Worm (Caenorhabditis elegans): Measurements from ENCODE around the gene srw-22.

The srw-22 gene

ce11 chrV:15310780-15311179 is 42.4 kb downstream of the srw-22 start, which contains the start of gene irld-62:
irld-62 (plus strand) TSS chrV:15311080.
- no peak for TF ChIP-seq nhr-237 (tag; optimal IDR thresholded peaks at IDR 0.05)

- TF ChIP-seq hlh-1 (tag; optimal IDR thresholded peaks at IDR 0.05) (no peak), ztf-11 (tag; optimal IDR thresholded peaks at IDR 0.05) (no peak), pha-4 (tag; optimal IDR thresholded peaks at IDR 0.05) (no peak), unc-120 (tag; optimal IDR thresholded peaks at IDR 0.05; ENCODE audit: poor library complexity, severe bottlenecking) (no peak), ceh-83 (GFP tag; optimal IDR thresholded peaks at IDR 0.05) (no peak), ceh-43 (GFP tag; optimal IDR thresholded peaks at IDR 0.05) (no peak), ces-1 (GFP tag; optimal IDR thresholded peaks at IDR 0.05) (no peak), drap-1 (GFP tag; optimal IDR thresholded peaks at IDR 0.05) (no peak), sem-2 (GFP tag; optimal IDR thresholded peaks at IDR 0.05) (no peak), M03D4.4 (tag; optimal IDR thresholded peaks at IDR 0.05) (no peak), blmp-1 (tag; optimal IDR thresholded peaks at IDR 0.05) (no peak), nhr-237 (tag; optimal IDR thresholded peaks at IDR 0.05) (no peak), lsy-2 (tag; optimal IDR thresholded peaks at IDR 0.05) (no peak)
Observed at ce11 chrV:15313529-15313928, 45.1 kb downstream of the srw-22 start.

ce11 chrV:15315827-15316527 is 47.6 kb downstream of the srw-22 start, which contains the start of the genes srt-22 and nhr-246:
srt-22 (minus strand) TSS chrV:15315927.
nhr-246 (plus strand) TSS chrV:15316477.
- TF ChIP-seq pha-4 (tag; optimal IDR thresholded peaks at IDR 0.05) (no peak), nhr-12 (tag; optimal IDR thresholded peaks at IDR 0.05) (no peak), elt-1 (tag; optimal IDR thresholded peaks at IDR 0.05; ENCODE audit: borderline replicate concordance, insufficient read depth) (no peak), mab-5 (tag; optimal IDR thresholded peaks at IDR 0.05) (no peak), lin-13 (tag; optimal IDR thresholded peaks at IDR 0.05) (no peak), bed-3 (GFP tag; optimal IDR thresholded peaks at IDR 0.05) (no peak), unc-39 (tag; optimal IDR thresholded peaks at IDR 0.05) (no peak), ceh-39 (tag; optimal IDR thresholded peaks at IDR 0.05) (no peak), zip-8 (tag; optimal IDR thresholded peaks at IDR 0.05) (no peak), M03D4.4 (tag; optimal IDR thresholded peaks at IDR 0.05) (no peak)

- no peak for TF ChIP-seq elt-3 (tag; optimal IDR thresholded peaks at IDR 0.05)
- no peak for TF ChIP-seq ham-2 (GFP tag; optimal IDR thresholded peaks at IDR 0.05)
- TF ChIP-seq unc-62 (GFP tag; optimal IDR thresholded peaks at IDR 0.05) = no peak
- no peak for TF ChIP-seq ztf-11 (tag; optimal IDR thresholded peaks at IDR 0.05)
- TF ChIP-seq sptf-1 (tag; optimal IDR thresholded peaks at IDR 0.05) = no peak
Observed at ce11 chrV:15318638-15319037, 50.2 kb downstream of the srw-22 start, which contains the start of gene nhr-291. nhr-291 (plus strand) TSS chrV:15318961.

Data from whole organism, mixed stage, embryonic.